Fruit fly (Drosophila melanogaster) whole organism, embryonic: Measurements from ENCODE around the gene CG15725.

ENCODE experiments used
- Antp ChIP-seq: fragments of 200-800 bp; sonication (Bioruptor generic); optimal IDR thresholded peaks from 3 replicates; lab custom pipeline; 2016; ENCODE audit warnings: missing biosample characterization, missing genetic modification characterization
- BEAF-32 ChIP-seq: fragments of 200-800 bp; sonication (Bioruptor generic); optimal IDR thresholded peaks from 3 replicates; lab custom pipeline; 2017; ENCODE audit warnings: missing biosample characterization, missing genetic modification characterization, mild to moderate bottlenecking, moderate library complexity, missing genetic modification reagents
- C15 ChIP-seq: fragments of 200-800 bp; sonication (Bioruptor generic); IDR thresholded peaks from 3 replicates; pipeline ENCODE4 v1.3.6; 2022; ENCODE audit warnings: missing biosample characterization, missing genetic modification characterization
- CG10565 ChIP-seq: fragments of 200-800 bp; sonication (Bioruptor generic); optimal IDR thresholded peaks from 3 replicates; lab custom pipeline; 2016; ENCODE audit warnings: missing biosample characterization, mild to moderate bottlenecking, missing genetic modification characterization
- CG11093 ChIP-seq: fragments of 200-800 bp; sonication (Bioruptor generic); IDR thresholded peaks from 3 replicates; pipeline ENCODE4 v1.3.6; 2022; ENCODE audit warnings: missing biosample characterization, missing genetic modification characterization
- CG12391 ChIP-seq: fragments of 200-800 bp; sonication (Bioruptor generic); optimal IDR thresholded peaks from 3 replicates; lab custom pipeline; 2018; ENCODE audit warnings: missing biosample characterization, mild to moderate bottlenecking, missing genetic modification characterization, moderate library complexity
- CG13775 ChIP-seq: fragments of 200-800 bp; sonication (Bioruptor generic); optimal IDR thresholded peaks from 3 replicates; lab custom pipeline; 2017; ENCODE audit warnings: missing biosample characterization, mild to moderate bottlenecking, missing genetic modification characterization
- CG14014 ChIP-seq: fragments of 200-800 bp; sonication (Bioruptor generic); IDR thresholded peaks from 2 replicates; pipeline ENCODE4 v1.3.6; 2022; ENCODE audit warnings: missing biosample characterization, missing genetic modification characterization
- CG15011 ChIP-seq: fragments of 200-800 bp; sonication (Bioruptor generic); optimal IDR thresholded peaks from 3 replicates; lab custom pipeline; 2018; ENCODE audit warnings: missing biosample characterization, mild to moderate bottlenecking, missing genetic modification characterization
- CG17186 ChIP-seq: fragments of 200-800 bp; sonication (Bioruptor generic); optimal IDR thresholded peaks from 3 replicates; lab custom pipeline; 2017; ENCODE audit warnings: missing biosample characterization, missing genetic modification reagents, missing genetic modification characterization
- CG1832 ChIP-seq: fragments of 200-800 bp; sonication (Bioruptor generic); optimal IDR thresholded peaks from 2 replicates; lab custom pipeline; 2017; ENCODE audit warnings: missing biosample characterization, mild to moderate bottlenecking, missing genetic modification characterization, inconsistent platforms
- CG30431 ChIP-seq: fragments of 200-800 bp; sonication (Bioruptor generic); optimal IDR thresholded peaks from 2 replicates; lab custom pipeline; 2017; ENCODE audit warnings: missing biosample characterization, missing genetic modification characterization
- CG31441 ChIP-seq: fragments of 200-800 bp; sonication (Bioruptor generic); IDR thresholded peaks from 2 replicates; pipeline ENCODE4 v1.3.6; 2022; ENCODE audit warnings: missing biosample characterization, missing genetic modification characterization
- CG32532 ChIP-seq: fragments of 200-800 bp; sonication (Bioruptor generic); IDR thresholded peaks from 2 replicates; pipeline ENCODE4 v1.3.6; 2022; ENCODE audit warnings: missing biosample characterization, missing genetic modification characterization
- CG34422 ChIP-seq: fragments of 200-800 bp; sonication (Bioruptor generic); IDR thresholded peaks from 3 replicates; pipeline ENCODE4 v1.3.6; 2022; ENCODE audit warnings: missing biosample characterization, missing genetic modification characterization
- CG3847 ChIP-seq: fragments of 200-800 bp; sonication (Bioruptor generic); IDR thresholded peaks from 2 replicates; pipeline ENCODE4 v1.3.6; 2022; ENCODE audit warnings: missing biosample characterization, missing genetic modification characterization
- CG4424 ChIP-seq: fragments of 200-800 bp; sonication (Bioruptor generic); optimal IDR thresholded peaks from 3 replicates; lab custom pipeline; 2016; ENCODE audit warnings: missing biosample characterization, missing genetic modification characterization
- CG4707 ChIP-seq: fragments of 200-800 bp; sonication (Bioruptor generic); optimal IDR thresholded peaks from 2 replicates; lab custom pipeline; 2018; ENCODE audit warnings: missing biosample characterization, mild to moderate bottlenecking, missing genetic modification characterization, moderate library complexity
- CG4820 ChIP-seq: fragments of 200-800 bp; sonication (Bioruptor generic); optimal IDR thresholded peaks from 3 replicates; lab custom pipeline; 2016; ENCODE audit warnings: missing biosample characterization, missing genetic modification characterization
- CG7987 ChIP-seq: fragments of 200-800 bp; sonication (Bioruptor generic); optimal IDR thresholded peaks from 2 replicates; lab custom pipeline; 2018; ENCODE audit warnings: missing biosample characterization, mild to moderate bottlenecking, missing genetic modification characterization, moderate library complexity
- CG8388 ChIP-seq: fragments of 200-800 bp; sonication (Bioruptor generic); optimal IDR thresholded peaks from 2 replicates; lab custom pipeline; 2019; ENCODE audit warnings: missing biosample characterization, mild to moderate bottlenecking, missing genetic modification characterization, moderate library complexity
- CG9932 ChIP-seq: fragments of 200-800 bp; sonication (Bioruptor generic); IDR thresholded peaks from 2 replicates; pipeline ENCODE4 v1.3.6; 2022; ENCODE audit warnings: missing biosample characterization, missing genetic modification characterization
- CkIIα-i1 ChIP-seq: fragments of 200-800 bp; sonication (Bioruptor generic); IDR thresholded peaks from 2 replicates; pipeline ENCODE4 v1.3.6; 2022; ENCODE audit warnings: missing biosample characterization, missing genetic modification characterization
- CoRest ChIP-seq: fragments of 200-800 bp; sonication (Bioruptor generic); optimal IDR thresholded peaks from 3 replicates; lab custom pipeline; 2018; ENCODE audit warnings: missing biosample characterization, mild to moderate bottlenecking, missing genetic modification characterization, moderate library complexity
- Drgx ChIP-seq: fragments of 200-800 bp; sonication (Bioruptor generic); IDR thresholded peaks from 2 replicates; pipeline ENCODE4 v1.3.6; 2022; ENCODE audit warnings: missing biosample characterization, missing genetic modification characterization
- ERR ChIP-seq: fragments of 200-800 bp; sonication (Bioruptor generic); optimal IDR thresholded peaks from 2 replicates; lab custom pipeline; 2016; ENCODE audit warnings: missing biosample characterization, missing genetic modification characterization
- Gsc ChIP-seq: fragments of 200-800 bp; sonication (Bioruptor generic); IDR thresholded peaks from 2 replicates; pipeline ENCODE4 v1.3.6; 2022; ENCODE audit warnings: missing biosample characterization, missing genetic modification characterization
- HLH54F ChIP-seq: fragments of 200-800 bp; sonication (Bioruptor generic); optimal IDR thresholded peaks from 3 replicates; lab custom pipeline; 2016; ENCODE audit warnings: missing biosample characterization, missing genetic modification characterization
- Hmr ChIP-seq: fragments of 200-800 bp; sonication (Bioruptor generic); optimal IDR thresholded peaks from 3 replicates; lab custom pipeline; 2017; ENCODE audit warnings: mild to moderate bottlenecking, missing biosample characterization, missing genetic modification reagents, missing genetic modification characterization
- Mes4 ChIP-seq: fragments of 200-800 bp; sonication (Bioruptor generic); optimal IDR thresholded peaks from 2 replicates; lab custom pipeline; 2016; ENCODE audit warnings: missing biosample characterization, missing genetic modification characterization
- Neu2 ChIP-seq: fragments of 200-800 bp; sonication (Bioruptor generic); optimal IDR thresholded peaks from 3 replicates; lab custom pipeline; 2016; ENCODE audit warnings: missing biosample characterization, missing genetic modification characterization, borderline replicate concordance
- Oaz ChIP-seq: fragments of 200-800 bp; sonication (Bioruptor generic); IDR thresholded peaks from 2 replicates; pipeline ENCODE4 v1.3.6; 2022; ENCODE audit warnings: missing biosample characterization, missing genetic modification characterization
- Pdp1 ChIP-seq, 2 experiments: fragments of 200-800 bp; sonication (Bioruptor generic); optimal IDR thresholded peaks; 3 replicates each; lab custom pipeline; 2016; ENCODE audit warnings: missing biosample characterization in 2 of 2, missing genetic modification characterization in 2 of 2, mild to moderate bottlenecking in 1 of 2, moderate library complexity in 1 of 2
- Sry-δ ChIP-seq: fragments of 200-800 bp; sonication (Bioruptor generic); optimal IDR thresholded peaks from 2 replicates; lab custom pipeline; 2016; ENCODE audit warnings: missing biosample characterization, missing genetic modification characterization
- Usf ChIP-seq: fragments of 200-800 bp; sonication (Bioruptor generic); optimal IDR thresholded peaks from 2 replicates; lab custom pipeline; 2017; ENCODE audit warnings: missing genotype, missing biosample characterization, missing genetic modification characterization
- ase ChIP-seq: fragments of 200-800 bp; sonication (Bioruptor generic); IDR thresholded peaks from 3 replicates; pipeline ENCODE4 v1.3.6; 2022; ENCODE audit warnings: missing biosample characterization, missing genetic modification characterization
- bbx ChIP-seq: fragments of 200-800 bp; sonication (Bioruptor generic); IDR thresholded peaks from 2 replicates; pipeline ENCODE4 v1.3.6; 2022; ENCODE audit warnings: missing biosample characterization, missing genetic modification characterization; ENCODE audit not compliant: partially characterized antibody
- cad ChIP-seq: fragments of >200 bp; optimal IDR thresholded peaks from 2 replicates; lab custom pipeline; 2017; ENCODE audit warnings: missing biosample characterization, missing genetic modification characterization
- caup ChIP-seq: fragments of 200-800 bp; sonication (Bioruptor generic); optimal IDR thresholded peaks from 3 replicates; lab custom pipeline; 2017; ENCODE audit warnings: missing biosample characterization, mild to moderate bottlenecking, missing genetic modification characterization, moderate library complexity; ENCODE audit not compliant: severe bottlenecking
- chinmo ChIP-seq: fragments of 200-800 bp; sonication (Bioruptor generic); IDR thresholded peaks from 4 replicates; pipeline ENCODE4 v1.3.6; 2022; ENCODE audit warnings: missing biosample characterization, missing genetic modification characterization; ENCODE audit not compliant: partially characterized antibody
- croc ChIP-seq: fragments of 200-800 bp; sonication (Bioruptor generic); conservative IDR thresholded peaks from 3 replicates; pipeline ENCODE4 v1.3.6; 2022; ENCODE audit warnings: missing biosample characterization, missing genetic modification characterization
- dan ChIP-seq: fragments of 200-800 bp; sonication (Bioruptor generic); IDR thresholded peaks from 2 replicates; pipeline ENCODE4 v1.3.6; 2022; ENCODE audit warnings: missing biosample characterization, missing genetic modification characterization
- dmrt11E ChIP-seq: fragments of 200-800 bp; sonication (Bioruptor generic); optimal IDR thresholded peaks from 3 replicates; lab custom pipeline; 2018; ENCODE audit warnings: missing biosample characterization, mild to moderate bottlenecking, missing genetic modification characterization, moderate library complexity
- maf-S ChIP-seq: fragments of 200-800 bp; sonication (Bioruptor generic); optimal IDR thresholded peaks from 2 replicates; lab custom pipeline; 2016; ENCODE audit warnings: missing biosample characterization, missing genetic modification characterization
- nmo ChIP-seq: fragments of 200-800 bp; sonication (Bioruptor generic); optimal IDR thresholded peaks from 2 replicates; lab custom pipeline; 2018; ENCODE audit warnings: missing biosample characterization, mild to moderate bottlenecking, missing genetic modification characterization, moderate library complexity
- pfk ChIP-seq: fragments of 200-800 bp; sonication (Bioruptor generic); optimal IDR thresholded peaks from 2 replicates; lab custom pipeline; 2018; ENCODE audit warnings: missing biosample characterization, mild to moderate bottlenecking, missing genetic modification characterization, moderate library complexity
- prd ChIP-seq, 3 experiments: fragments of >200 bp in 2 of 3; fragments of 200-800 bp in 1 of 3; sonication (Bioruptor generic) in 1 of 3; optimal IDR thresholded peaks in 2 of 3; IDR thresholded peaks in 1 of 3; 2 replicates in 2 of 3; 3 replicates in 1 of 3; pipeline versions ENCODE4 v1.3.6 to Lab custom; 2017 to 2022; ENCODE audit warnings: missing biosample characterization in 1 of 3, missing genetic modification characterization in 1 of 3
- pzg ChIP-seq: fragments of 200-800 bp; sonication (Bioruptor generic); optimal IDR thresholded peaks from 3 replicates; lab custom pipeline; 2018; ENCODE audit warnings: missing biosample characterization, mild to moderate bottlenecking, missing genetic modification characterization, moderate library complexity
- tx ChIP-seq: fragments of 200-800 bp; sonication (Bioruptor generic); optimal IDR thresholded peaks from 2 replicates; lab custom pipeline; 2016; ENCODE audit warnings: missing biosample characterization, missing genetic modification characterization

CG15725 gene

DNA sequence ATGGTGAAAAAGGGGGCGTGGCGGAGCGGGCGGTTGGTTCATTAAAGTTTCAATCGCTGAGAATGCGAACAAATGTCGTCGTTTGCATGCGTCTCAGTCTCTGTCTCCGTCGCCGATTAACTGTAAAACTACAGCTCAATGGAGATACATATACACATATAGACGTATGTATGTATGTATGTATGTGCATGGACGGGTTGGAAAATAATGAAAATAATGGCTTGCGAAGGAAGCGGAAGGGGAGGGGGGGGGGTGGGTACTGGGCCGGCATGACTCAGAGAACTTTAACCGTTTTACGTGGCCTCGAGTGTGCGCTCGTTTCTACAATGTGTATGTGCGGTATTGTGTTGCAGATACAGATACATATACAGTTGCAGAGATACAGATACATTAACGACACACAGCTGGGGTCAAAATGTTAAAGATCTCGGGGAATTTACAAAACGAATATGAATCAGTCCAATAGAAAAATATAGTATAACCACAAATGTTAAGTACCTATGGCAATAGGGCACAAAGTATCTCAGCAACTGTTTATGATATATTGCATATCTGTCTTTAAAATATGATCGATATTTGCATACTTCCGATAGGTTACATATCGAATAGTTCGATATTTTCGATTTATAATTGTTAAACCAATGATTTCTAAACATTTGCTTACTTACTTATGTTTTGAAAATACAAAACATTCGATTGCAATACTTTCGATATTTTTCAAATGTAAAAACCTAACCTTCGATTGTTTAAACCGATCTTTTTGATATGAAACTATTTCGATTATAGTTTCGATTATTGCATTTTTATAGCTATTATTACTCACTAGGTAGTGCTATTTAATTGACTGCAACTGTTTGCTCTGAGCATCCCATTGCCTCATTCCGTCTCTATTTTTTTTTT is 18.9 kb downstream of the CG15725 start (continued):
- TF ChIP-seq pzg (no peak), CoRest (tag; lab: Kevin White, UChicago) (peak; percentile 47), ase (GFP tag; lab: Robert Waterston, UW) (no peak), bbx (GFP tag; lab: Robert Waterston, UW) (no peak), dan (GFP tag; lab: Robert Waterston, UW) (no peak), ERR (GFP tag; lab: Kevin White, UChicago) (no peak), CG4820 (GFP tag; lab: Kevin White, UChicago) (no peak), croc (no peak), maf-S (no peak), C15 (GFP tag; lab: Robert Waterston, UW) (no peak), Hmr (no peak), BEAF-32 (GFP tag; lab: Kevin White, UChicago) (peak; percentile 4), CG8388 (GFP tag; lab: Kevin White, UChicago) (peak; percentile 0), CG1832 (GFP tag; lab: Kevin White, UChicago) (no peak), CG17186 (no peak), CG32532 (no peak), Mes4 (GFP tag; lab: Kevin White, UChicago) (no peak), Oaz (GFP tag; lab: Robert Waterston, UW) (no peak), pfk (no peak), Neu2 (no peak), CG13775 (GFP tag; lab: Kevin White, UChicago) (no peak), CG31441 (peak; percentile 50), CG30431 (GFP tag; lab: Kevin White, UChicago) (peak; percentile 2), CG10565 (GFP tag; lab: Kevin White, UChicago) (no peak), dmrt11E (tag; lab: Kevin White, UChicago) (peak; percentile 28), CG14014 (GFP tag; lab: Robert Waterston, UW) (no peak), CG15011 (GFP tag; lab: Kevin White, UChicago) (no peak), Antp (GFP tag; lab: Kevin White, UChicago) (no peak), nmo (GFP tag; lab: Kevin White, UChicago) (peak; percentile 60), CkIIα-i1 (no peak), Drgx (GFP tag; lab: Robert Waterston, UW) (peak; percentile 45), tx (GFP tag; lab: Kevin White, UChicago) (no peak), Pdp1 (GFP tag; optimal IDR thresholded peaks at IDR 0.05; lab: Kevin White, UChicago) (peak in 1 of 2 experiments; percentile 5), CG34422 (GFP tag; lab: Robert Waterston, UW) (no peak), CG4424 (GFP tag; lab: Kevin White, UChicago) (peak; percentile 53), Usf (GFP tag; lab: Kevin White, UChicago) (no peak), CG3847 (GFP tag; lab: Robert Waterston, UW) (no peak), CG4707 (GFP tag; lab: Kevin White, UChicago) (no peak), Gsc (GFP tag; lab: Robert Waterston, UW) (no peak), caup (GFP tag; lab: Kevin White, UChicago) (no peak), CG9932 (GFP tag; lab: Robert Waterston, UW) (no peak), CG11093 (GFP tag; lab: Robert Waterston, UW) (no peak), cad (GFP tag; lab: Kevin White, UChicago) (no peak), CG12391 (tag; lab: Kevin White, UChicago) (peak; percentile 19), chinmo (peak; percentile 91), prd (optimal IDR thresholded peaks at IDR 0.05; lab: Kevin White, UChicago) (no peak), prd (GFP tag; IDR thresholded peaks at IDR 0.05; lab: Robert Waterston, UW) (no peak), HLH54F (GFP tag; lab: Kevin White, UChicago) (no peak), CG7987 (GFP tag; lab: Kevin White, UChicago) (no peak), Sry-δ (GFP tag; lab: Kevin White, UChicago) (no peak)
